Fruit fly (Drosophila melanogaster): ENCODE data around the gene CG13728.

CG13728 gene

DNA sequence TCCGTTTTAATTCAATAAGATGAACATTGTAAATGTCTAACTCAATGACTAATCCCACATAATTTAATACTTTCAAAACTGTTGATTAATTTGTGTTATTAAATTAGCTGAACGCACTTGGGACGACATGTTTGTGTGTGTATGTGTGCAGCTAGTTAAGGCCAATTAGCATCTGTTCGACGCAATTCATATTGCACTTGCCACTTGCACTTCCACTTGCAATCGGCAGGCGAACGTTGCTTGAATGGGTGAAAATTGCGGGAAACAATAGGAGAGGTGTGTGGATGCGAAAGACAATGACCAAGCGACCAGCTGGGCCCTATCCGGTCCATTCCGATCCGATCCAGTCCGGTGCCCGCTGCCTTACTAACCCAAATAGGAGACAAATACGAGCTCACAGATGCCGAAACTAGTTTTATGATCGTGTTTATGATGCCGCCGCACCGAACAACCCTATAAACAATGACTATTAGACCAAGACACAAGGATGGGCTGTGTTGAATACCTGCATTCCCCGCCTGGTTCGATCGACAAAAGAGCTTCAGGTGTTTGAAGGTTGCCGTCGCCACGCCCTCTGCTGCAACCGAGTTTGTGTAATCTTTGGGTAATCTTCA lies 25.1 kb upstream of the CG13728 start:
- TF ChIP-seq Oli (tag; optimal IDR thresholded peaks at IDR 0.05) (no peak), CG2199 (GFP tag; IDR thresholded peaks at IDR 0.05) (no peak), unc-4 (GFP tag; IDR thresholded peaks at IDR 0.05; ENCODE audit: partially characterized antibody) (no peak), CG5245 (GFP tag; optimal IDR thresholded peaks at IDR 0.05) (no peak), D (optimal IDR thresholded peaks at IDR 0.05) (peak; percentile 69), D (GFP tag; optimal IDR thresholded peaks at IDR 0.05) (no peak), aop (GFP tag; IDR thresholded peaks at IDR 0.05) (no peak), pb (GFP tag; optimal IDR thresholded peaks at IDR 0.05) (no peak), CG15601 (tag; optimal IDR thresholded peaks at IDR 0.05) (no peak), CG31224 (GFP tag; IDR thresholded peaks at IDR 0.05) (no peak), sima (GFP tag; optimal IDR thresholded peaks at IDR 0.05) (no peak), lmd (GFP tag; IDR thresholded peaks at IDR 0.05) (no peak), Atf6 (GFP tag; IDR thresholded peaks at IDR 0.05) (no peak), kah (GFP tag; optimal IDR thresholded peaks at IDR 0.05) (no peak), gsb-n (tag; optimal IDR thresholded peaks at IDR 0.05) (no peak), CG31365 (tag; optimal IDR thresholded peaks at IDR 0.05) (no peak), Oaz (GFP tag; IDR thresholded peaks at IDR 0.05) (no peak), CG4404 (GFP tag; IDR thresholded peaks at IDR 0.05) (no peak), jigr1 (GFP tag; IDR thresholded peaks at IDR 0.05) (no peak), CG13624 (GFP tag; optimal IDR thresholded peaks at IDR 0.05) (no peak), maf-S (GFP tag; optimal IDR thresholded peaks at IDR 0.05) (no peak), knrl (GFP tag; IDR thresholded peaks at IDR 0.05; ENCODE audit: partially characterized antibody) (0 out of 3 replicates have a peak, but pooled peaks have one; percentile 2), ssp (GFP tag; IDR thresholded peaks at IDR 0.05) (no peak), CG11456 (GFP tag; IDR thresholded peaks at IDR 0.05) (no peak), CG4707 (GFP tag; optimal IDR thresholded peaks at IDR 0.05) (no peak), Fer3 (tag; optimal IDR thresholded peaks at IDR 0.05) (no peak), CG17802 (tag; optimal IDR thresholded peaks at IDR 0.05) (no peak), Max (GFP tag; optimal IDR thresholded peaks at IDR 0.05) (no peak), CG15011 (GFP tag; optimal IDR thresholded peaks at IDR 0.05) (no peak), CG9932 (GFP tag; IDR thresholded peaks at IDR 0.05) (no peak), CG8765 (GFP tag; IDR thresholded peaks at IDR 0.05) (no peak), CG31441 (GFP tag; IDR thresholded peaks at IDR 0.05) (no peak), sens (GFP tag) (no peak), pros (GFP tag; optimal IDR thresholded peaks at IDR 0.05) (peak; percentile 55), chinmo (GFP tag; IDR thresholded peaks at IDR 0.05; ENCODE audit: partially characterized antibody) (0 out of 4 replicates have a peak, but pooled peaks have one; percentile 13), Neu2 (GFP tag; optimal IDR thresholded peaks at IDR 0.05; ENCODE audit: borderline replicate concordance) (no peak), NC2β (GFP tag; optimal IDR thresholded peaks at IDR 0.05) (no peak), sd (tag; optimal IDR thresholded peaks at IDR 0.05) (peak; percentile 13), MESR4 (GFP tag; optimal IDR thresholded peaks at IDR 0.05) (no peak), kni (GFP tag; optimal IDR thresholded peaks at IDR 0.05) (peak; percentile 58), CG12769 (tag; optimal IDR thresholded peaks at IDR 0.05) (peak; percentile 60), Hr78 (GFP tag; optimal IDR thresholded peaks at IDR 0.05) (no peak), Usf (GFP tag; optimal IDR thresholded peaks at IDR 0.05) (no peak), CG18011 (GFP tag; optimal IDR thresholded peaks at IDR 0.05) (no peak), insv (GFP tag; optimal IDR thresholded peaks at IDR 0.05) (peak in 1 of 2 experiments; percentile 69), E2f2 (GFP tag; IDR thresholded peaks at IDR 0.05) (no peak), Six4 (GFP tag; optimal IDR thresholded peaks at IDR 0.05) (no peak), fd96Cb (tag; optimal IDR thresholded peaks at IDR 0.05) (no peak), CG30020 (tag; optimal IDR thresholded peaks at IDR 0.05) (no peak), Ada2b (GFP tag; IDR thresholded peaks at IDR 0.05) (no peak), Spps (tag; optimal IDR thresholded peaks at IDR 0.05) (no peak)

Measured in whole organism, embryonic.